Worm (Caenorhabditis elegans) whole organism, early embryonic: ENCODE results near the gene F18A12.7.

Experiments
- ama-1 ChIP-seq: fragments of 150-350 bp; optimal IDR thresholded peaks from 2 replicates; lab custom pipeline; 2014
- ceh-13 ChIP-seq: fragments of 200-800 bp; sonication (Bioruptor generic); optimal IDR thresholded peaks from 2 replicates; lab custom pipeline; 2018; ENCODE audit warnings: mild to moderate bottlenecking, missing genetic modification characterization, missing compliant biosample characterization
- ets-7 ChIP-seq: sonication (generic microtip); optimal IDR thresholded peaks from 2 replicates; lab custom pipeline; 2016; ENCODE audit warnings: missing genotype, missing genetic modification characterization, missing compliant biosample characterization
- flt-1 ChIP-seq: fragments of 200-800 bp; sonication (Bioruptor generic); IDR thresholded peaks from 2 replicates; pipeline ENCODE4 v1.3.6; 2022; ENCODE audit warnings: missing genetic modification characterization, missing compliant biosample characterization
- scrt-1 ChIP-seq: fragments of 200-800 bp; sonication (Bioruptor generic); IDR thresholded peaks from 2 replicates; pipeline ENCODE4 v1.3.6; 2022; ENCODE audit warnings: missing genetic modification characterization, missing compliant biosample characterization
- tra-4 ChIP-seq: sonication (generic microtip); optimal IDR thresholded peaks from 2 replicates; lab custom pipeline; 2017; ENCODE audit warnings: missing genetic modification characterization, missing compliant biosample characterization

ce11 chrII:3403535-3403934 is 10.7 kb downstream of the F18A12.7 start, which contains the start of gene nep-8:
- TF ChIP-seq ets-7 (tag; lab: Kevin White, UChicago) (no peak), tra-4 (tag; lab: Kevin White, UChicago) (no peak), ama-1 (no peak), flt-1 (GFP tag; lab: Robert Waterston, UW) (no peak), scrt-1 (GFP tag; lab: Robert Waterston, UW) (no peak), ceh-13 (no peak)
